Fruit fly (Drosophila melanogaster) whole organism, adult: ENCODE measurements around the gene Cyp309a2.

Source experiments
- CG11617 ChIP-seq: fragments of 200-800 bp; sonication (Bioruptor generic); optimal IDR thresholded peaks from 2 replicates; lab custom pipeline; 2017; ENCODE audit warnings: mild to moderate bottlenecking, missing biosample characterization, missing genetic modification reagents, missing genetic modification characterization
- CG12768 ChIP-seq: fragments of 200-800 bp; sonication (Bioruptor generic); optimal IDR thresholded peaks from 2 replicates; lab custom pipeline; 2017; ENCODE audit warnings: missing biosample characterization, missing genetic modification characterization, mild to moderate bottlenecking, moderate library complexity, missing genetic modification reagents
- CG14711 ChIP-seq: fragments of 200-800 bp; sonication (Bioruptor generic); optimal IDR thresholded peaks from 2 replicates; lab custom pipeline; 2018; ENCODE audit warnings: missing biosample characterization, mild to moderate bottlenecking, missing genetic modification characterization, moderate library complexity
- CG1620 ChIP-seq: fragments of 200-800 bp; sonication (Bioruptor generic); optimal IDR thresholded peaks from 2 replicates; lab custom pipeline; 2016; ENCODE audit warnings: missing biosample characterization, missing genetic modification characterization
- CG5204 ChIP-seq: fragments of 200-800 bp; sonication (Bioruptor generic); optimal IDR thresholded peaks from 2 replicates; lab custom pipeline; 2016; ENCODE audit warnings: missing biosample characterization, missing genetic modification characterization
- CG7045 ChIP-seq: fragments of 200-800 bp; sonication (Bioruptor generic); optimal IDR thresholded peaks from 2 replicates; lab custom pipeline; 2017; ENCODE audit warnings: missing biosample characterization, mild to moderate bottlenecking, missing genetic modification characterization
- Clk ChIP-seq: fragments of 200-800 bp; sonication (Bioruptor generic); optimal IDR thresholded peaks from 2 replicates; lab custom pipeline; 2017; ENCODE audit warnings: missing biosample characterization, missing genetic modification characterization
- Hr96 ChIP-seq: fragments of 200-800 bp; sonication (Bioruptor generic); optimal IDR thresholded peaks from 2 replicates; lab custom pipeline; 2016; ENCODE audit warnings: missing biosample characterization, missing genetic modification characterization
- bab1 ChIP-seq: fragments of 200-800 bp; sonication (Bioruptor generic); optimal IDR thresholded peaks from 3 replicates; lab custom pipeline; 2019; ENCODE audit warnings: missing biosample characterization, mild to moderate bottlenecking, missing genetic modification characterization, moderate library complexity
- cic ChIP-seq: fragments of 200-800 bp; sonication (Bioruptor generic); optimal IDR thresholded peaks from 2 replicates; lab custom pipeline; 2017; ENCODE audit warnings: missing biosample characterization, mild to moderate bottlenecking, missing genetic modification characterization, moderate library complexity
- kay ChIP-seq: fragments of 200-800 bp; sonication (Bioruptor generic); peaks from one replicate; lab custom pipeline; 2016; ENCODE audit warnings: missing biosample characterization, missing genetic modification characterization, borderline replicate concordance
- ovo ChIP-seq: fragments of 200-800 bp; sonication (Bioruptor generic); optimal IDR thresholded peaks from 2 replicates; lab custom pipeline; 2016; ENCODE audit warnings: missing biosample characterization, missing genetic modification characterization
- pad ChIP-seq: fragments of 200-800 bp; sonication (Bioruptor generic); optimal IDR thresholded peaks from 3 replicates; lab custom pipeline; 2017; ENCODE audit warnings: missing biosample characterization, missing genetic modification characterization, mild to moderate bottlenecking, moderate library complexity, missing genetic modification reagents
- tj ChIP-seq: fragments of 200-800 bp; sonication (Bioruptor generic); optimal IDR thresholded peaks from 3 replicates; lab custom pipeline; 2017; ENCODE audit warnings: missing biosample characterization, mild to moderate bottlenecking, missing genetic modification characterization, moderate library complexity
- toe ChIP-seq: fragments of 200-800 bp; sonication (Bioruptor generic); optimal IDR thresholded peaks from 2 replicates; lab custom pipeline; 2016; ENCODE audit warnings: missing biosample characterization, missing genetic modification characterization

The Cyp309a2 gene

DNA sequence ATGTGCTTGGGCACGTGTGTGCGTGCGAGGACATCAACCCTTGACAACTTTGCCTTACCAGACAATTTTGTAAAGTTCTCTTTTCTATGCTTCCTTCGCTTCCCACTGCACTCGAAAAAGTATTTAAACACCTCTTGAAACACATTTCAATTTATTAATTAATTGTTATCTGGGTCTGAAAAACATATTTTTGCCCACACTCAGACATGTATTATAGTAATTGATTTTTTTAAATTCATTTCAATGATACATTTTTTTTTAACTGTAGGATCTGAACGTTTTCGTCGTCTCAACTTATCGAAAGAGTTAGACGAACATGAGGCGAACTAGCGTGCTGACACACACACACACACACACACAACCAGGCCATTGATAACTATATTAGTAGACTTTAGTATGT, 30.3 kb downstream of the Cyp309a2 start:
- no peak for TF ChIP-seq Clk (GFP tag; lab: Kevin White, UChicago)
- no peak for TF ChIP-seq Hr96 (GFP tag; lab: Kevin White, UChicago)
- no peak for TF ChIP-seq toe (GFP tag; lab: Kevin White, UChicago)
- TF ChIP-seq ovo (GFP tag; lab: Kevin White, UChicago), result no peak
- no peak for TF ChIP-seq pad (GFP tag; lab: Kevin White, UChicago)
- no peak for TF ChIP-seq CG14711
- no peak for TF ChIP-seq CG5204 (GFP tag; lab: Kevin White, UChicago)
- TF ChIP-seq tj (GFP tag; lab: Kevin White, UChicago), result no peak
- TF ChIP-seq bab1 (GFP tag; lab: Kevin White, UChicago), result no peak

DNA sequence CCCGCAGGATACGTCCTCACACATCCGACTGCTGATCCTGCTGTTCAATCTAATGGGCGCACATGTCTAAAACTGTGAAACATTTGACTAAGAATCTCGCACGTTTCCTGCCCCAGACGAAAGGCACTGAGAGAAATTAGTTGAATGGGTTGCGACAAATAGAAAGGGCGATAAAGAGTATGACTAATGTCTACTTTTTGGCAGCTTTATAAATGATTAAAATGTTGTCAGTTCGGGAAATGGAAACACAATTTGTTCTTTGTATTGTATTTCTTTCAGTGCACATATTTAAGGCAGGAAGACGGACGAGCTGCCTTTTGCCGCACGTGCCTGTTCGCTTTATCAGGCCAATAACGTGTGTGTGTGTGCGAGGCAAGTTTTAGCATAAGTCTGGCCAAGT, 44.7 kb downstream of the Cyp309a2 start:
- TF ChIP-seq CG5204 (GFP tag; lab: Kevin White, UChicago), result no peak
- TF ChIP-seq toe (GFP tag; lab: Kevin White, UChicago), result no peak
- no peak for TF ChIP-seq CG7045 (GFP tag; lab: Kevin White, UChicago)
- TF ChIP-seq kay (GFP tag; lab: Kevin White, UChicago), result no peak
- TF ChIP-seq tj (GFP tag; lab: Kevin White, UChicago), result no peak
- no peak for TF ChIP-seq CG1620 (GFP tag; lab: Kevin White, UChicago)
- TF ChIP-seq pad (GFP tag; lab: Kevin White, UChicago), result no peak
- TF ChIP-seq CG11617 (GFP tag; lab: Kevin White, UChicago), result no peak
- TF ChIP-seq cic (GFP tag; lab: Kevin White, UChicago), result no peak
- no peak for TF ChIP-seq bab1 (GFP tag; lab: Kevin White, UChicago)
- TF ChIP-seq CG12768 (GFP tag; lab: Kevin White, UChicago), result no peak

DNA sequence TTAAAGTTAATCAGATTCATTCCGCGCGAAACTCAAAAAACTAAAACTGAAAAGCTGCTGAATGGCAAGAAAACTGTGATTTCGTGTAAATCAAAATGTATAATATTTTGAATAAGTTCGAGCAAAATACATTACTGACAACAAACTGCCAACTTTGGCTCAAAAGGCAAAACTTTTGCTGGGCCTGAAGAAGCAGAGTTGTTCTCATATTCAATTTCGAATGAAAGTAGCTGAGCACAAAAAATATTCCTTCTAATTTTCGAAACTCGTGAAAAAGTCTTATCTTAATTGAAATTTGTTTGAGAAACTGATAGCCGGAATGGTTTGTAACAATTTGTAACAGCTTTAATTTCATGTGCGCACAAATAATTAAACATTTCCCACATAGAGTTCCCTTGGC, 54.9 kb downstream of the Cyp309a2 start, which contains the start of gene CG3528:
CG3528 (minus strand) TSS at position 101 of the 400 bp plus-strand sequence.
- no peak for TF ChIP-seq CG7045 (GFP tag; lab: Kevin White, UChicago)
- no peak for TF ChIP-seq CG1620 (GFP tag; lab: Kevin White, UChicago)
- TF ChIP-seq tj (GFP tag; lab: Kevin White, UChicago), result no peak
- no peak for TF ChIP-seq bab1 (GFP tag; lab: Kevin White, UChicago)
- TF ChIP-seq cic (GFP tag; lab: Kevin White, UChicago), result no peak
- no peak for TF ChIP-seq pad (GFP tag; lab: Kevin White, UChicago)
